Fruit fly (Drosophila melanogaster): ENCODE measurements around the gene Cby.

Cby gene

DNA sequence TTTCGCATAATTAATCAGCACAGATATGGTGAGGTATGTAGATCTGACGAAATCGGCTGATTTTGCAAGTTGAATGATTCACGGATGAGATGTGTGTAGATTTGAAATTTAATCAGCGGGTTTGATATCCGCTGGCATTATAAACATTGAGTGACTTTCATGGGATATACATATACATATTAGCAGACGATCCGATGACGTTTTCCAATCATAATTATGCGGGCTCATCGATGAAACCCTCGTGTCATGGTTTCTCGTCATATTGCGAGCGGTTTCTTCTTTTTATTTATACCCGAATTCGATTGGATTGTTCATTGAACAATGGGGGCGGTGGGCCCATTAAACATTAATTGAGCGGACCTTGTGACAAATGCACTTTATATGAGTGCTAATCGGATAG is 3.3 kb upstream of the Cby start:
- TF ChIP-seq Dll (optimal IDR thresholded peaks at IDR 0.05): no peak
- no peak for TF ChIP-seq CG8478 (optimal IDR thresholded peaks at IDR 0.05)
- no peak for TF ChIP-seq EcR (GFP tag; optimal IDR thresholded peaks at IDR 0.05)
- TF ChIP-seq psq (optimal IDR thresholded peaks at IDR 0.05): no peak
- TF ChIP-seq usp (GFP tag; optimal IDR thresholded peaks at IDR 0.05): no peak
- TF ChIP-seq pan (optimal IDR thresholded peaks at IDR 0.05): no peak

- TF ChIP-seq EcR (GFP tag; optimal IDR thresholded peaks at IDR 0.05) (no peak), CG8478 (optimal IDR thresholded peaks at IDR 0.05) (no peak), psq (optimal IDR thresholded peaks at IDR 0.05) (no peak), pan (optimal IDR thresholded peaks at IDR 0.05) (no peak), usp (GFP tag; optimal IDR thresholded peaks at IDR 0.05) (no peak), Dll (optimal IDR thresholded peaks at IDR 0.05) (no peak)
Observed at dm6 chr3R:21864992-21865391, 2.8 kb upstream of the Cby start, which contains the start of gene lsn. Gene lsn (plus strand): TSS chr3R:21865168.

DNA sequence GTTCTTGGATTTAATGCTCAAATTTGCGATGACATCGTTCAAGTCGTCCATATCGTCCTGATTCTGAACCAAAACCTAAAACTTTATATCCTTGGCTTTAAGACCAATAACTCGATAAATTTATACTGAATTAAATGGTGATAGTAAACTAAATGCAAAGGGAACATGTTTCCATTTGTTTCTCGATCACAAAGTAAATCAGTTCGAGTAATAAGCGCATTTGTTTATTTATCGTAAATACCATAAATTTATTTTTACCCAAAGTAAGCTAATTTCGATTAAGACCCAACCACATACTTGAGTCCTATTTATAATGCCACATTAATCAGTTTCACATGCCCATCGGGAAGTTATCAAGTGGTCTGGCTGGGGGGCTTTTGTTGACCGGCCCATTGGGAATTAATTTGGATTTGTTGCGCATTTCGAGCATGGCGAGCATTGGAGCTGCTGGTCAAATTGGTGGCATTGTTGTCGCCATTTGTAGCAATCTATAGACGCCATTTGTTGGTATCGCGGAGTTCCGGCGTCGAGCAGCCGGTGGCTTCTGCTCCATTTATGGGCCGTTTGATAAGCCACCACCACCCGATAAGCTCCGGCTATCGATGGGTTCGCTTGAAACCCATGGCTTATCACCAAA is 1.8 kb downstream of the Cby start, which contains the start of gene CG31174:
TSS of gene CG31174 (minus strand) at position 51 of the 637 bp plus-strand sequence.
- no peak for TF ChIP-seq usp (GFP tag; optimal IDR thresholded peaks at IDR 0.05)
- no peak for TF ChIP-seq EcR (GFP tag; optimal IDR thresholded peaks at IDR 0.05)
- no peak for TF ChIP-seq CG8478 (optimal IDR thresholded peaks at IDR 0.05)
- TF ChIP-seq Dll (optimal IDR thresholded peaks at IDR 0.05): no peak
- TF ChIP-seq psq (optimal IDR thresholded peaks at IDR 0.05): no peak
- no peak for TF ChIP-seq pan (optimal IDR thresholded peaks at IDR 0.05)

DNA sequence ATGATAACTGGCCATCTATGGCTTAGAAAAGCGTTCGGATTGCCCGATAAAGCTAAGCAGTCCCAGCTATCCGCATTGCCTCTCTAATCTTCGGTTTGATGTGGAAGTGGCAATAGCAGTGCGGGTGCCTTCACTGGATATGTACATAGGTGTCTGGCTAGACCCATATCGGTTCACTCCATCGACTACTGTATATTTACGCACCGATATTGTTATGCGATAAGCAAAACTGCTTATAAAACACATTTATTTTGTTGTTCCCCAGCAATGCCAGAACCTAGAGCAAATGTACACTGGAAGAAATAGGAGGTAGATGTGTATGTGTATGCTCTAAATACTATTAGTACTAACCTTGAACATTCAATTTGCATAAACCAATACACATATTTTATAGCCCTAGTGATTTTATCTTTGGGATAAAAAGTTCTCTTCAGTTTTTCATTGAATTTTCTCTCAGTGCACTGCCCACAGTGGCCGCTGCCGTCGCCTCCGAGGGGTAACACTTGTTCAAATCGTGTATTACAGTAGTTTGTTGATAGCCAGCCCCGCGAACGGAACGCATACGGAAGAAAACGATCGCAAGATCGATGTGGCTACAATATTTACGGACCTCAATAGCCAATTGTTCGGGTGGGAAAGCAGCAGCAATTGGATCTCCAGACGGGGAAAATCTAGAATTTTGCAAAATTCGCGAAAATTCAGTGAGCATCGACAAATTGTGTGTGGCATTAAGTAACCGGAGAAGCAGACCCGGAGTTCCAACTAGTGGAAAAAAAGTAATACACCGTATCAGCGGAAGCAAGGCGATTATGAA is 2.6 kb downstream of the Cby start, which contains the start of gene CG31431:
TSS of gene CG31431 (plus strand) at position 524 of the 814 bp plus-strand sequence.
- no peak for TF ChIP-seq Dll (optimal IDR thresholded peaks at IDR 0.05)
- TF ChIP-seq usp (GFP tag; optimal IDR thresholded peaks at IDR 0.05): no peak
- TF ChIP-seq psq (optimal IDR thresholded peaks at IDR 0.05): no peak
- TF ChIP-seq EcR (GFP tag; optimal IDR thresholded peaks at IDR 0.05): no peak
- no peak for TF ChIP-seq pan (optimal IDR thresholded peaks at IDR 0.05)
- no peak for TF ChIP-seq CG8478 (optimal IDR thresholded peaks at IDR 0.05)

- no peak for TF ChIP-seq EcR (GFP tag; optimal IDR thresholded peaks at IDR 0.05)
- no peak for TF ChIP-seq Dll (optimal IDR thresholded peaks at IDR 0.05)
- TF ChIP-seq pan (optimal IDR thresholded peaks at IDR 0.05): no peak
- TF ChIP-seq psq (optimal IDR thresholded peaks at IDR 0.05): no peak
- TF ChIP-seq usp (GFP tag; optimal IDR thresholded peaks at IDR 0.05): no peak
- no peak for TF ChIP-seq CG8478 (optimal IDR thresholded peaks at IDR 0.05)
Observed at dm6 chr3R:21871348-21871940, 3.6 kb downstream of the Cby start.

DNA sequence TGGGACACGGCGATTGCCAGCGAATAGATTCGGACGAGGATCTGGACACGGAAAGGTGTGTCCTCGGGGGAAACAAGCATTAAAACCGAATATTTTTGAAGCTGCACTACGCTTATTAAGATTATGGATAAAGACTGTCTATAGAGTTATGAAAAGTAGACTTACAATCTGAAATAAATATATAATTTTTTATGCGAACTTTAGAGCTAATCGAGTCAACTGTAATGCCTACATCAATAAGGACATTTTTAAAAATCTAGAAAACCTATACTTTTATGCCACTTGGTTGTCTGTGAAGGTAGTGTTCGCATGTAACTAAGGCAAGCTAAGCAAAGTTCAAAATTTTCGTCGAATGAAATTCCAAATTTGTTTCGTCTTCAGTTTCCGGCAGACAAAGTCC is 5.6 kb downstream of the Cby start, which contains the start of gene CG31178:
TSS of gene CG31178 (plus strand) at position 301 of the 400 bp plus-strand sequence.
- no peak for TF ChIP-seq psq (optimal IDR thresholded peaks at IDR 0.05)
- no peak for TF ChIP-seq CG8478 (optimal IDR thresholded peaks at IDR 0.05)
- no peak for TF ChIP-seq pan (optimal IDR thresholded peaks at IDR 0.05)
- TF ChIP-seq Dll (optimal IDR thresholded peaks at IDR 0.05): no peak
- TF ChIP-seq EcR (GFP tag; optimal IDR thresholded peaks at IDR 0.05): no peak
- TF ChIP-seq usp (GFP tag; optimal IDR thresholded peaks at IDR 0.05): no peak

- peak; percentile 68 for TF ChIP-seq CG8478 (optimal IDR thresholded peaks at IDR 0.05)
- TF ChIP-seq usp (GFP tag; optimal IDR thresholded peaks at IDR 0.05): no peak
- TF ChIP-seq Dll (optimal IDR thresholded peaks at IDR 0.05): no peak
- peak; percentile 72 for TF ChIP-seq pan (optimal IDR thresholded peaks at IDR 0.05)
- no peak for TF ChIP-seq EcR (GFP tag; optimal IDR thresholded peaks at IDR 0.05)
- no peak for TF ChIP-seq psq (optimal IDR thresholded peaks at IDR 0.05)
Observed at dm6 chr3R:21874982-21875466, 7.2 kb downstream of the Cby start, which contains the start of gene CG6656. Gene CG6656 (plus strand): TSS chr3R:21875293.

dm6 chr3R:21877636-21878035 is 9.8 kb downstream of the Cby start, which contains the start of gene P5CDh2:
Gene P5CDh2 (plus strand): TSS chr3R:21877936.
- no peak for TF ChIP-seq pan (optimal IDR thresholded peaks at IDR 0.05)
- TF ChIP-seq CG8478 (optimal IDR thresholded peaks at IDR 0.05): no peak
- TF ChIP-seq Dll (optimal IDR thresholded peaks at IDR 0.05): no peak
- TF ChIP-seq psq (optimal IDR thresholded peaks at IDR 0.05): no peak
- no peak for TF ChIP-seq EcR (GFP tag; optimal IDR thresholded peaks at IDR 0.05)
- TF ChIP-seq usp (GFP tag; optimal IDR thresholded peaks at IDR 0.05): no peak

DNA sequence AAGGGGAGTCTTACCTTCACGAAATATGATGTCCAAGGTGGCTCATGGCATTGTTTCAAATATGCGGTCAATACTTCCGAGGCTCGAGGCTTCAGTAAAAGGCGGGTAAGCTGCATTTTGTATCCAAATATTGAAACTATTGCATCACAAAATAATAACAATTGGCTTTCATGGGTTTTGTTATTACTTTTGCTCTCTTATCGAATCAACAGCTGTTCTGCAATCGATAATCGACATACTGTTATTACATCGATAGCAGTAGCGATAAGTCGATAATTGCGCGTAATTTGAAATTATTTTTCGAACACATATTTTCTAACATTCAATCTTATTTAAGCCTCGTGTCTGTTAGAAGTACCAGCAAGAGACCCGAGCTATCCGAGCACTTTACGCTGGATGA is 10.7 kb downstream of the Cby start, which contains the start of gene CG34148:
TSS of gene CG34148 (minus strand) at position 214 of the 400 bp plus-strand sequence.
- TF ChIP-seq pan (optimal IDR thresholded peaks at IDR 0.05) (no peak), Dll (optimal IDR thresholded peaks at IDR 0.05) (no peak), psq (optimal IDR thresholded peaks at IDR 0.05) (no peak), EcR (GFP tag; optimal IDR thresholded peaks at IDR 0.05) (no peak), CG8478 (optimal IDR thresholded peaks at IDR 0.05) (no peak), usp (GFP tag; optimal IDR thresholded peaks at IDR 0.05) (no peak)

dm6 chr3R:21880510-21880909 is 12.7 kb downstream of the Cby start, which contains the start of gene CG31465:
Gene CG31465 (plus strand): TSS chr3R:21880810.
- TF ChIP-seq usp (GFP tag; optimal IDR thresholded peaks at IDR 0.05) (no peak), Dll (optimal IDR thresholded peaks at IDR 0.05) (no peak), psq (optimal IDR thresholded peaks at IDR 0.05) (no peak), EcR (GFP tag; optimal IDR thresholded peaks at IDR 0.05) (no peak), CG8478 (optimal IDR thresholded peaks at IDR 0.05) (no peak), pan (optimal IDR thresholded peaks at IDR 0.05) (no peak)

DNA sequence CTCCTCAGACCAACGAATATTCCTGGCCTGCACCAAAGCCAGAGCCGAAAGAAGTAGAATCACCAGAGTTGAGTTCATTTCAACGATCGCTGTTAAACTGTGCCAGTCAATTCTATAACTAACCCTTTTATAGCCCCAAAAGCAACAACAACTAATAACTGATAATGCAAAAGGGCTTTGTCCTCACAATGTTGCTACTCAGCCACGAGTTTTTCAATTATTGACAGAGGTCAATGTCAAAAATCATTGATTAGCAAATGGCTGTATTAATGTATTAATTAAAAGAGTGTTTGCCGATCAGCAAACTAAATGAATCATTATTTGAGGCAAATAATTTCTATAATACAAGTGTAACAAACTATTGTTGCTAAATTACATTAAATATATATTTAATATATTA is 16.6 kb downstream of the Cby start, which contains the start of gene fit:
TSS of gene fit (minus strand) at position 101 of the 400 bp plus-strand sequence.
- TF ChIP-seq CG8478 (optimal IDR thresholded peaks at IDR 0.05) (no peak), pan (optimal IDR thresholded peaks at IDR 0.05) (no peak), psq (optimal IDR thresholded peaks at IDR 0.05) (no peak), EcR (GFP tag; optimal IDR thresholded peaks at IDR 0.05) (no peak), Dll (optimal IDR thresholded peaks at IDR 0.05) (no peak), usp (GFP tag; optimal IDR thresholded peaks at IDR 0.05) (no peak)

Measured in whole organism.